Worm (Caenorhabditis elegans): ENCODE data around the gene sma-9.

The sma-9 gene

ce11 chrX:10821160-10821559, 52.1 kb downstream of the sma-9 start (continued):
- TF ChIP-seq saeg-2 (GFP tag; IDR thresholded peaks at IDR 0.05) (0 out of 2 replicates have a peak, but pooled peaks have one; percentile 39), tag-97 (GFP tag; IDR thresholded peaks at IDR 0.05) (0 out of 2 replicates have a peak, but pooled peaks have one; percentile 40), lir-3 (tag; optimal IDR thresholded peaks at IDR 0.05) (peak; percentile 32), lim-7 (GFP tag; IDR thresholded peaks at IDR 0.05) (peak; percentile 90), pqm-1 (tag; optimal IDR thresholded peaks at IDR 0.05) (no peak), dmd-6 (GFP tag; IDR thresholded peaks at IDR 0.05) (peak; percentile 65), ceh-20 (GFP tag; IDR thresholded peaks at IDR 0.05) (0 out of 2 replicates have a peak, but pooled peaks have one; percentile 50), Y75B8A.6 (GFP tag; IDR thresholded peaks at IDR 0.05) (0 out of 2 replicates have a peak, but pooled peaks have one; percentile 53), F44E2.7 (GFP tag; IDR thresholded peaks at IDR 0.05) (peak; percentile 80; the same call in 1 of the 2 replicates), fkh-10 (GFP tag; optimal IDR thresholded peaks at IDR 0.05) (no peak), lin-15B (tag; optimal IDR thresholded peaks at IDR 0.05) (no peak), unc-39 (tag; optimal IDR thresholded peaks at IDR 0.05) (no peak), gei-8 (GFP tag; optimal IDR thresholded peaks at IDR 0.05) (no peak), cey-2 (tag; optimal IDR thresholded peaks at IDR 0.05; ENCODE audit: borderline replicate concordance, insufficient read depth) (no peak), arid-1 (GFP tag; conservative IDR thresholded peaks at IDR 0.05) (peak; percentile 83), mxl-3 (GFP tag; optimal IDR thresholded peaks at IDR 0.05) (peak; percentile 37), T20F7.1 (GFP tag; optimal IDR thresholded peaks at IDR 0.05) (no peak), egl-43 (GFP tag; IDR thresholded peaks at IDR 0.05) (no peak; the same call in 1 of the 2 replicates), mdt-29 (GFP tag; IDR thresholded peaks at IDR 0.05) (0 out of 2 replicates have a peak, but pooled peaks have one; percentile 47), ctbp-1 (GFP tag; IDR thresholded peaks at IDR 0.05) (peak; percentile 81), D1046.2 (GFP tag; IDR thresholded peaks at IDR 0.05) (0 out of 2 replicates have a peak, but pooled peaks have one; percentile 72), madf-9 (GFP tag; conservative IDR thresholded peaks at IDR 0.05) (peak; percentile 55; the same call in 1 of the 2 replicates), zag-1 (tag; optimal IDR thresholded peaks at IDR 0.05) (no peak), lin-29 (GFP tag; IDR thresholded peaks at IDR 0.05) (0 out of 2 replicates have a peak, but pooled peaks have one; percentile 33)
